Fruit fly (Drosophila melanogaster) whole organism, embryonic: ENCODE results near the gene CG14227.
A peak's percentile ranks its signal among the peaks of the same experiment; 100 is the strongest.

Experiments used
- Ada2b ChIP-seq: fragments of 200-800 bp; sonication (Bioruptor generic); IDR thresholded peaks from 2 replicates; pipeline ENCODE4 v1.3.6; 2022; ENCODE audit warnings: missing biosample characterization, missing genetic modification characterization
- CG1233 ChIP-seq: fragments of 200-800 bp; sonication (Bioruptor generic); optimal IDR thresholded peaks from 4 replicates; lab custom pipeline; 2018; ENCODE audit warnings: missing biosample characterization, mild to moderate bottlenecking, missing genetic modification characterization
- CG15269 ChIP-seq: fragments of 200-800 bp; sonication (Bioruptor generic); optimal IDR thresholded peaks from 2 replicates; lab custom pipeline; 2018; ENCODE audit warnings: missing biosample characterization, mild to moderate bottlenecking, missing genetic modification characterization, moderate library complexity
- CG15696 ChIP-seq: fragments of 200-800 bp; sonication (Bioruptor generic); optimal IDR thresholded peaks from 2 replicates; lab custom pipeline; 2019; ENCODE audit warnings: missing biosample characterization, mild to moderate bottlenecking, missing genetic modification characterization, moderate library complexity
- CG16863 ChIP-seq: fragments of 200-800 bp; sonication (Bioruptor generic); optimal IDR thresholded peaks from 3 replicates; lab custom pipeline; 2016; ENCODE audit warnings: missing biosample characterization, missing genetic modification characterization
- CG17385 ChIP-seq: fragments of 200-800 bp; sonication (Bioruptor generic); optimal IDR thresholded peaks from 3 replicates; lab custom pipeline; 2018; ENCODE audit warnings: missing biosample characterization, mild to moderate bottlenecking, missing genetic modification characterization
- CG1832 ChIP-seq: fragments of 200-800 bp; sonication (Bioruptor generic); optimal IDR thresholded peaks from 2 replicates; lab custom pipeline; 2017; ENCODE audit warnings: missing biosample characterization, mild to moderate bottlenecking, missing genetic modification characterization, inconsistent platforms
- CG2889 ChIP-seq: fragments of 200-800 bp; sonication (Bioruptor generic); IDR thresholded peaks from 3 replicates; pipeline ENCODE4 v1.3.6; 2022; ENCODE audit warnings: missing biosample characterization, missing genetic modification characterization
- CG34224 ChIP-seq: fragments of 200-800 bp; sonication (Bioruptor generic); IDR thresholded peaks from 3 replicates; pipeline ENCODE4 v1.3.6; 2022; ENCODE audit warnings: missing biosample characterization, missing genetic modification characterization; ENCODE audit not compliant: partially characterized antibody
- CG6175 ChIP-seq: fragments of 200-800 bp; sonication (Bioruptor generic); IDR thresholded peaks from 3 replicates; pipeline ENCODE4 v1.3.6; 2022; ENCODE audit warnings: missing biosample characterization, missing genetic modification characterization
- CG6254 ChIP-seq: fragments of 200-800 bp; sonication (Bioruptor generic); optimal IDR thresholded peaks from 3 replicates; lab custom pipeline; 2017; ENCODE audit warnings: mild to moderate bottlenecking, missing biosample characterization, missing genetic modification reagents, missing genetic modification characterization
- CG9797 ChIP-seq: fragments of 200-800 bp; sonication (Bioruptor generic); optimal IDR thresholded peaks from 3 replicates; lab custom pipeline; 2018; ENCODE audit warnings: missing biosample characterization, mild to moderate bottlenecking, missing genetic modification characterization
- Dll ChIP-seq: fragments of 200-800 bp; sonication (Bioruptor generic); IDR thresholded peaks from 4 replicates; pipeline ENCODE4 v1.3.6; 2022; ENCODE audit warnings: missing biosample characterization, missing genetic modification characterization; ENCODE audit not compliant: partially characterized antibody
- Hand ChIP-seq: fragments of 200-800 bp; sonication (Bioruptor generic); optimal IDR thresholded peaks from 2 replicates; lab custom pipeline; 2017; ENCODE audit warnings: mild to moderate bottlenecking, missing biosample characterization, missing genetic modification reagents, missing genetic modification characterization
- Hr51 ChIP-seq, 2 experiments: fragments of 200-800 bp; sonication (Bioruptor generic); optimal IDR thresholded peaks; 2 replicates in 1 of 2; 3 replicates in 1 of 2; lab custom pipeline; 2016 to 2018; ENCODE audit warnings: missing biosample characterization in 2 of 2, missing genetic modification characterization in 2 of 2, mild to moderate bottlenecking in 1 of 2, moderate library complexity in 1 of 2
- Hr78 ChIP-seq, 2 experiments: fragments of 200-800 bp in 1 of 2; fragments of >200 bp in 1 of 2; sonication (Bioruptor generic) in 1 of 2; optimal IDR thresholded peaks; 2 replicates each; lab custom pipeline; 2017 to 2019; ENCODE audit warnings: missing biosample characterization in 2 of 2, missing genetic modification characterization in 2 of 2, mild to moderate bottlenecking in 1 of 2, moderate library complexity in 1 of 2
- Med ChIP-seq: fragments of 200-800 bp; sonication (Bioruptor generic); peaks from one replicate; lab custom pipeline; 2016; ENCODE audit warnings: missing biosample characterization, missing genetic modification characterization, mild to moderate bottlenecking, inconsistent platforms, moderate library complexity
- Mes4 ChIP-seq: fragments of 200-800 bp; sonication (Bioruptor generic); optimal IDR thresholded peaks from 2 replicates; lab custom pipeline; 2016; ENCODE audit warnings: missing biosample characterization, missing genetic modification characterization
- NFAT ChIP-seq: fragments of 200-800 bp; sonication (Bioruptor generic); IDR thresholded peaks from 2 replicates; pipeline ENCODE4 v1.3.6; 2022; ENCODE audit warnings: missing biosample characterization, missing genetic modification characterization
- Pdp1 ChIP-seq, 2 experiments: fragments of 200-800 bp; sonication (Bioruptor generic); optimal IDR thresholded peaks; 3 replicates each; lab custom pipeline; 2016; ENCODE audit warnings: missing biosample characterization in 2 of 2, missing genetic modification characterization in 2 of 2, mild to moderate bottlenecking in 1 of 2, moderate library complexity in 1 of 2
- Rx ChIP-seq: fragments of 200-800 bp; sonication (Bioruptor generic); IDR thresholded peaks from 2 replicates; pipeline ENCODE4 v1.3.6; 2022; ENCODE audit warnings: missing biosample characterization, missing genetic modification characterization
- Sry-δ ChIP-seq: fragments of 200-800 bp; sonication (Bioruptor generic); optimal IDR thresholded peaks from 2 replicates; lab custom pipeline; 2016; ENCODE audit warnings: missing biosample characterization, missing genetic modification characterization
- Xbp1 ChIP-seq: fragments of 200-800 bp; sonication (Bioruptor generic); optimal IDR thresholded peaks from 3 replicates; lab custom pipeline; 2016; ENCODE audit warnings: missing biosample characterization, mild to moderate bottlenecking, missing genetic modification characterization
- aop ChIP-seq: fragments of 200-800 bp; sonication (Bioruptor generic); IDR thresholded peaks from 2 replicates; pipeline ENCODE4 v1.3.6; 2022; ENCODE audit warnings: missing biosample characterization, missing genetic modification characterization
- ara ChIP-seq: fragments of 200-800 bp; sonication (Bioruptor generic); IDR thresholded peaks from 2 replicates; pipeline ENCODE4 v1.3.6; 2022; ENCODE audit warnings: missing biosample characterization, missing genetic modification characterization
- bcd ChIP-seq: fragments of 200-800 bp; sonication (Bioruptor generic); optimal IDR thresholded peaks from 2 replicates; lab custom pipeline; 2017; ENCODE audit warnings: missing biosample characterization, mild to moderate bottlenecking, missing genetic modification characterization
- cas ChIP-seq: fragments of 200-800 bp; sonication (Bioruptor generic); IDR thresholded peaks from 2 replicates; pipeline ENCODE4 v1.3.6; 2022; ENCODE audit warnings: missing biosample characterization, missing genetic modification characterization
- chif ChIP-seq, 2 experiments: fragments of 200-800 bp; sonication (Bioruptor generic); optimal IDR thresholded peaks; 3 replicates each; lab custom pipeline; 2016; ENCODE audit warnings: missing biosample characterization in 2 of 2, missing genetic modification characterization in 2 of 2
- chinmo ChIP-seq: fragments of 200-800 bp; sonication (Bioruptor generic); IDR thresholded peaks from 4 replicates; pipeline ENCODE4 v1.3.6; 2022; ENCODE audit warnings: missing biosample characterization, missing genetic modification characterization; ENCODE audit not compliant: partially characterized antibody
- hbn ChIP-seq: fragments of 200-800 bp; sonication (Bioruptor generic); IDR thresholded peaks from 2 replicates; pipeline ENCODE4 v1.3.6; 2022; ENCODE audit warnings: missing biosample characterization, missing genetic modification characterization; ENCODE audit not compliant: partially characterized antibody
- kah ChIP-seq: fragments of 200-800 bp; sonication (Bioruptor generic); optimal IDR thresholded peaks from 2 replicates; lab custom pipeline; 2018; ENCODE audit warnings: missing biosample characterization, mild to moderate bottlenecking, missing genetic modification characterization
- kay ChIP-seq: fragments of 200-800 bp; sonication (Bioruptor generic); optimal IDR thresholded peaks from 2 replicates; lab custom pipeline; 2016; ENCODE audit warnings: missing biosample characterization, missing genetic modification characterization
- mirr ChIP-seq: fragments of 200-800 bp; sonication (Bioruptor generic); optimal IDR thresholded peaks from 3 replicates; lab custom pipeline; 2018; ENCODE audit warnings: missing biosample characterization, mild to moderate bottlenecking, missing genetic modification characterization
- nom ChIP-seq: fragments of 200-800 bp; sonication (Bioruptor generic); optimal IDR thresholded peaks from 2 replicates; lab custom pipeline; 2017; ENCODE audit warnings: missing biosample characterization, missing genetic modification characterization, mild to moderate bottlenecking, moderate library complexity, missing genetic modification reagents
- onecut ChIP-seq: fragments of 200-800 bp; sonication (Bioruptor generic); IDR thresholded peaks from 2 replicates; pipeline ENCODE4 v1.3.6; 2022; ENCODE audit warnings: missing biosample characterization, missing genetic modification characterization
- repo ChIP-seq: fragments of 200-800 bp; sonication (Bioruptor generic); optimal IDR thresholded peaks from 2 replicates; lab custom pipeline; 2016; ENCODE audit warnings: missing biosample characterization, missing genetic modification characterization
- sc ChIP-seq, 3 experiments: fragments of >200 bp in 2 of 3; fragments of 200-800 bp in 1 of 3; sonication (Bioruptor generic) in 1 of 3; optimal IDR thresholded peaks; 2 replicates in 2 of 3; 3 replicates in 1 of 3; lab custom pipeline; 2017; ENCODE audit warnings: mild to moderate bottlenecking in 1 of 3, missing biosample characterization in 1 of 3, missing genetic modification characterization in 1 of 3, missing genetic modification reagents in 1 of 3
- sob ChIP-seq: fragments of 200-800 bp; sonication (Bioruptor generic); IDR thresholded peaks from 2 replicates; pipeline ENCODE4 v1.3.6; 2022; ENCODE audit warnings: missing biosample characterization, missing genetic modification characterization
- tgo ChIP-seq: fragments of 200-800 bp; sonication (Bioruptor generic); IDR thresholded peaks from 3 replicates; pipeline ENCODE4 v1.3.6; 2022; ENCODE audit warnings: missing biosample characterization, missing genetic modification characterization
- tin ChIP-seq: fragments of 200-800 bp; sonication (Bioruptor generic); optimal IDR thresholded peaks from 3 replicates; lab custom pipeline; 2016; ENCODE audit warnings: missing biosample characterization, missing genetic modification characterization
- toy ChIP-seq: fragments of 200-800 bp; sonication (Bioruptor generic); IDR thresholded peaks from 2 replicates; pipeline ENCODE4 v1.3.6; 2022; ENCODE audit warnings: missing biosample characterization, missing genetic modification characterization
- ttk ChIP-seq: fragments of 200-800 bp; sonication (Bioruptor generic); IDR thresholded peaks from 2 replicates; pipeline ENCODE4 v2.1.2; 2022; ENCODE audit warnings: missing biosample characterization, missing genetic modification characterization
- z ChIP-seq: fragments of 200-800 bp; sonication (Bioruptor generic); IDR thresholded peaks from 3 replicates; pipeline ENCODE4 v1.3.6; 2022; ENCODE audit warnings: missing biosample characterization, missing genetic modification characterization
- zf30C ChIP-seq: fragments of 200-800 bp; sonication (Bioruptor generic); optimal IDR thresholded peaks from 3 replicates; lab custom pipeline; 2018; ENCODE audit warnings: missing biosample characterization, mild to moderate bottlenecking, missing genetic modification characterization
- zfh2 ChIP-seq: fragments of 200-800 bp; sonication (Bioruptor generic); optimal IDR thresholded peaks from 2 replicates; lab custom pipeline; 2016; ENCODE audit warnings: missing biosample characterization, missing genetic modification characterization

CG14227 gene

DNA sequence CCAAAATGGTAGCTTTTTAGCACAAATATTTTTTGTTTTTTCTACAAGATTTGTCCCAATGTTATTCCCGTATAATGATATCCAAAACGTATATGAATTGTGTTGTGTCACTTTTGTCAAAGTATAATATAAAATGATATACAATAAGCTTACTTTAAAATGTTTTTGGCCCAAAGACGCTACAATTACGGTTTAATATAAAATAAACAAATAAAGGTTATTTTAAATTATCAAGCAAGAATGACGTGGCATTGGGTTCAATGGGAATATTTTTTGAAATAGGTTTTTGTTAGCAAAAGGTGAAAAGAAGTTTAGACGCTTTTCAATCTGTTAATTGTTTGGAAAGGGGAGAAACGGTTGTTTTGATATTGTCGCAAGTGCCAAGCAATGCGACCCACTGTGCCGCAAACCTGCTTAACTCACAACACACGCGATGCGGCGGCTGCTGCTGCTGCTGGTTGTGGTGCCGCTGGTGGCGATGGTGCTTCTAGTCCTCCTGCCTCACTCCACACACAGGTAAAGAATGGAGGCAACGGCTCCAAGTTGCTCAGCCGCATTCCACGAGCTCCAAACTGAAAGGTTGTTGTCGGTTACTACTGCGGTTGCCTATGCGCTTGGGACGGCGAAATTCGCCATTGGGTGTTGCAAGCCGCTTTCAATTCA lies 25.4 kb downstream of the CG14227 start (continued):
- TF ChIP-seq kah (GFP tag; lab: Kevin White, UChicago): peak; percentile 12
- no peak for TF ChIP-seq ttk (GFP tag; lab: Robert Waterston, UW)
- peak; percentile 64 for TF ChIP-seq CG15269
- TF ChIP-seq Sry-δ (GFP tag; lab: Kevin White, UChicago): no peak
- TF ChIP-seq zfh2 (GFP tag; lab: Kevin White, UChicago): peak; percentile 41
- TF ChIP-seq CG15696 (tag; lab: Kevin White, UChicago): peak; percentile 61
- peak; percentile 62 for TF ChIP-seq bcd (GFP tag; lab: Kevin White, UChicago)
- peak in 1 of 2 experiments; percentile 3 for TF ChIP-seq chif (GFP tag; optimal IDR thresholded peaks at IDR 0.05; lab: Kevin White, UChicago)

DNA sequence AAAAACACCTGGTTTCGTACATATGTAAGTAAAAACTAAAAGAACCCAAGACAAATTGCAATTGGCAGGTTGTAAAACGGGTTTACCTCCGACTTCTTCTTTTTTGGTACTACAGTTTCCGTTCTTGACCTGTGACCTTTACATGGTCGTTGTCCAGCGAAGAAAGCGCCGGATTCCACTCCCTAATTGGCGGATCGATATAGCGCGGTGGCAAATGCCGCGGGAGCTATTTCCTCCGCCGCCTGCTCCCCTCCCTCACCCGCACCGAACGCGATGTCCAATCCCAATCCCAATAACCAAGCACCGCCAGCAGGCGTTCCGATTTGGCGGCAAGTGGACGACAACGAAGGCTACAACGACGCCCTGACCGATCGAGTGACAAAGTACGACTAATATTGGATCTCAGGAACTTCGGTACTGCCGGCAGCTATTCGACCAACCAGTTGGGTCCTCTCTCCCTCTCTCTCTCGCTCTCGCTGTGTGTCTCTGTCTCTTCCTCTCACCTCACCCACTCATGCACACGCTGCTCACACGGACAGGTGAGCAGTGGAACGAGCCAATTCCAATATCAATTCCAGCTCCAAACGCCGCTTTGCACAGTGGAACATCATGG lies 26.1 kb downstream of the CG14227 start:
- TF ChIP-seq repo (GFP tag; lab: Kevin White, UChicago) (no peak), sob (GFP tag; lab: Robert Waterston, UW) (0 out of 2 replicates have a peak, but pooled peaks have one; percentile 33), Hr78 (GFP tag; optimal IDR thresholded peaks at IDR 0.05; lab: Kevin White, UChicago) (peak in 1 of 2 experiments; percentile 97), CG6254 (GFP tag; lab: Kevin White, UChicago) (no peak), NFAT (GFP tag; lab: Robert Waterston, UW) (peak; percentile 35; the same call in 1 of the 2 replicates), Ada2b (no peak), tgo (GFP tag; lab: Robert Waterston, UW) (no peak), Xbp1 (GFP tag; lab: Kevin White, UChicago) (no peak), zf30C (GFP tag; lab: Kevin White, UChicago) (no peak), CG1832 (GFP tag; lab: Kevin White, UChicago) (peak; percentile 69), CG9797 (no peak), CG6175 (GFP tag; lab: Robert Waterston, UW) (peak; percentile 48; the same call in 1 of the 3 replicates), Hand (GFP tag; lab: Kevin White, UChicago) (no peak), CG16863 (GFP tag; lab: Kevin White, UChicago) (no peak), CG2889 (no peak), Mes4 (no peak), kay (no peak), z (GFP tag; lab: Robert Waterston, UW) (peak; percentile 51; the same call in 1 of the 3 replicates), aop (no peak), Hr51 (GFP tag; optimal IDR thresholded peaks at IDR 0.05; lab: Kevin White, UChicago) (no peak), cas (GFP tag; lab: Robert Waterston, UW) (0 out of 2 replicates have a peak, but pooled peaks have one; percentile 32), Med (peak; percentile 43), ara (0 out of 2 replicates have a peak, but pooled peaks have one; percentile 21), Dll (GFP tag; lab: Robert Waterston, UW) (0 out of 4 replicates have a peak, but pooled peaks have one; percentile 18), toy (GFP tag; lab: Robert Waterston, UW) (no peak), Pdp1 (GFP tag; optimal IDR thresholded peaks at IDR 0.05; lab: Kevin White, UChicago) (no peak), tin (GFP tag; lab: Kevin White, UChicago) (no peak), onecut (GFP tag; lab: Robert Waterston, UW) (0 out of 2 replicates have a peak, but pooled peaks have one; percentile 9), sc (optimal IDR thresholded peaks at IDR 0.05; lab: Kevin White, UChicago) (no peak), sc (GFP tag; optimal IDR thresholded peaks at IDR 0.05; lab: Kevin White, UChicago) (no peak), CG17385 (GFP tag; lab: Kevin White, UChicago) (no peak), CG1233 (no peak), Rx (no peak), mirr (no peak), chinmo (GFP tag; lab: Robert Waterston, UW) (0 out of 4 replicates have a peak, but pooled peaks have one; percentile 52), CG34224 (GFP tag; lab: Robert Waterston, UW) (0 out of 3 replicates have a peak, but pooled peaks have one; percentile 31), nom (GFP tag; lab: Kevin White, UChicago) (peak; percentile 29), hbn (GFP tag; lab: Robert Waterston, UW) (no peak)
